Fruit fly (Drosophila melanogaster) whole organism, embryonic: ENCODE results near the gene CG42828.
A peak's percentile ranks its signal among the peaks of the same experiment; 100 is the strongest.

ENCODE experiments used
- ATbp ChIP-seq: fragments of 200-800 bp; sonication (Bioruptor generic); optimal IDR thresholded peaks from 2 replicates; lab custom pipeline; 2017; ENCODE audit warnings: missing biosample characterization, mild to moderate bottlenecking, missing genetic modification characterization, missing genetic modification reagents
- Ada2b ChIP-seq: fragments of 200-800 bp; sonication (Bioruptor generic); IDR thresholded peaks from 2 replicates; pipeline ENCODE4 v1.3.6; 2022; ENCODE audit warnings: missing biosample characterization, missing genetic modification characterization
- Bgb ChIP-seq: fragments of 200-800 bp; sonication (Bioruptor generic); IDR thresholded peaks from 2 replicates; pipeline ENCODE4 v1.3.6; 2022; ENCODE audit warnings: missing biosample characterization, missing genetic modification characterization; ENCODE audit not compliant: partially characterized antibody
- CG10431 ChIP-seq: fragments of 200-800 bp; sonication (Bioruptor generic); optimal IDR thresholded peaks from 3 replicates; lab custom pipeline; 2018; ENCODE audit warnings: missing biosample characterization, mild to moderate bottlenecking, missing genetic modification characterization
- CG11093 ChIP-seq: fragments of 200-800 bp; sonication (Bioruptor generic); IDR thresholded peaks from 3 replicates; pipeline ENCODE4 v1.3.6; 2022; ENCODE audit warnings: missing biosample characterization, missing genetic modification characterization
- CG11696 ChIP-seq: fragments of 200-800 bp; sonication (Bioruptor generic); IDR thresholded peaks from 2 replicates; pipeline ENCODE4 v1.3.6; 2022; ENCODE audit warnings: missing biosample characterization, missing genetic modification characterization
- CG13123 ChIP-seq: fragments of 200-800 bp; sonication (Bioruptor generic); optimal IDR thresholded peaks from 2 replicates; lab custom pipeline; 2016; ENCODE audit warnings: missing biosample characterization, missing genetic modification characterization
- CG14014 ChIP-seq: fragments of 200-800 bp; sonication (Bioruptor generic); IDR thresholded peaks from 2 replicates; pipeline ENCODE4 v1.3.6; 2022; ENCODE audit warnings: missing biosample characterization, missing genetic modification characterization
- CG1603 ChIP-seq: fragments of 200-800 bp; sonication (Bioruptor generic); optimal IDR thresholded peaks from 2 replicates; lab custom pipeline; 2019; ENCODE audit warnings: missing biosample characterization, mild to moderate bottlenecking, missing genetic modification characterization, moderate library complexity
- CG18476 ChIP-seq: fragments of 200-800 bp; sonication (Bioruptor generic); optimal IDR thresholded peaks from 2 replicates; lab custom pipeline; 2016; ENCODE audit warnings: missing biosample characterization, mild to moderate bottlenecking, missing genetic modification characterization
- CG2202 ChIP-seq: fragments of 200-800 bp; sonication (Bioruptor generic); optimal IDR thresholded peaks from 2 replicates; lab custom pipeline; 2018; ENCODE audit warnings: missing biosample characterization, mild to moderate bottlenecking, missing genetic modification characterization
- CG2678 ChIP-seq: fragments of 200-800 bp; sonication (Bioruptor generic); optimal IDR thresholded peaks from 3 replicates; lab custom pipeline; 2019; ENCODE audit warnings: missing biosample characterization, mild to moderate bottlenecking, missing genetic modification characterization, moderate library complexity
- CG2889 ChIP-seq: fragments of 200-800 bp; sonication (Bioruptor generic); IDR thresholded peaks from 3 replicates; pipeline ENCODE4 v1.3.6; 2022; ENCODE audit warnings: missing biosample characterization, missing genetic modification characterization
- CG31441 ChIP-seq: fragments of 200-800 bp; sonication (Bioruptor generic); IDR thresholded peaks from 2 replicates; pipeline ENCODE4 v1.3.6; 2022; ENCODE audit warnings: missing biosample characterization, missing genetic modification characterization
- CG32532 ChIP-seq: fragments of 200-800 bp; sonication (Bioruptor generic); IDR thresholded peaks from 2 replicates; pipeline ENCODE4 v1.3.6; 2022; ENCODE audit warnings: missing biosample characterization, missing genetic modification characterization
- CG4617 ChIP-seq: fragments of 200-800 bp; sonication (Bioruptor generic); optimal IDR thresholded peaks from 3 replicates; lab custom pipeline; 2016; ENCODE audit warnings: missing biosample characterization, missing genetic modification characterization, borderline replicate concordance
- CG7786 ChIP-seq: fragments of 200-800 bp; sonication (Bioruptor generic); optimal IDR thresholded peaks from 2 replicates; lab custom pipeline; 2016; ENCODE audit warnings: missing biosample characterization, missing genetic modification characterization
- CG8944 ChIP-seq: fragments of 200-800 bp; sonication (Bioruptor generic); optimal IDR thresholded peaks from 3 replicates; lab custom pipeline; 2016; ENCODE audit warnings: missing biosample characterization, missing genetic modification characterization
- CG9609 ChIP-seq: fragments of 200-800 bp; sonication (Bioruptor generic); optimal IDR thresholded peaks from 3 replicates; lab custom pipeline; 2016; ENCODE audit warnings: missing biosample characterization, missing genetic modification characterization
- D19A ChIP-seq: fragments of 200-800 bp; optimal IDR thresholded peaks from 3 replicates; lab custom pipeline; 2019; ENCODE audit warnings: missing biosample characterization, mild to moderate bottlenecking, missing genetic modification characterization, moderate library complexity
- Dad ChIP-seq: fragments of 200-800 bp; sonication (Bioruptor generic); optimal IDR thresholded peaks from 3 replicates; lab custom pipeline; 2016; ENCODE audit warnings: missing biosample characterization, missing genetic modification characterization
- Doc3 ChIP-seq: fragments of 200-800 bp; sonication (Bioruptor generic); IDR thresholded peaks from 3 replicates; pipeline ENCODE4 v1.3.6; 2022; ENCODE audit warnings: missing biosample characterization, missing genetic modification characterization; ENCODE audit not compliant: partially characterized antibody
- HLH3B ChIP-seq: fragments of 200-800 bp; sonication (Bioruptor generic); IDR thresholded peaks from 2 replicates; pipeline ENCODE4 v1.3.6; 2022; ENCODE audit warnings: missing biosample characterization, missing genetic modification characterization
- HLHmδ ChIP-seq: fragments of 200-800 bp; sonication (Bioruptor generic); optimal IDR thresholded peaks from 2 replicates; lab custom pipeline; 2018; ENCODE audit warnings: missing biosample characterization, mild to moderate bottlenecking, missing genetic modification characterization, moderate library complexity
- Kr ChIP-seq: fragments of 200-800 bp; sonication (Bioruptor generic); optimal IDR thresholded peaks from 2 replicates; lab custom pipeline; 2017; ENCODE audit warnings: missing biosample characterization, mild to moderate bottlenecking, missing genetic modification characterization
- Nf-YC ChIP-seq: fragments of 200-800 bp; optimal IDR thresholded peaks from 3 replicates; lab custom pipeline; 2019; ENCODE audit warnings: missing biosample characterization, mild to moderate bottlenecking, missing genetic modification characterization, moderate library complexity
- Opbp ChIP-seq: fragments of 200-800 bp; sonication (Bioruptor generic); IDR thresholded peaks from 3 replicates; pipeline ENCODE4 v1.3.6; 2022; ENCODE audit warnings: missing biosample characterization, missing genetic modification characterization; ENCODE audit not compliant: partially characterized antibody
- Optix ChIP-seq: fragments of 200-800 bp; sonication (Bioruptor generic); IDR thresholded peaks from 3 replicates; pipeline ENCODE4 v1.3.6; 2022; ENCODE audit warnings: missing biosample characterization, missing genetic modification characterization
- Ravus ChIP-seq: fragments of 200-800 bp; sonication (Bioruptor generic); IDR thresholded peaks from 2 replicates; pipeline ENCODE4 v1.3.6; 2022; ENCODE audit warnings: missing biosample characterization, missing genetic modification characterization
- chinmo ChIP-seq: fragments of 200-800 bp; sonication (Bioruptor generic); IDR thresholded peaks from 4 replicates; pipeline ENCODE4 v1.3.6; 2022; ENCODE audit warnings: missing biosample characterization, missing genetic modification characterization; ENCODE audit not compliant: partially characterized antibody
- crol ChIP-seq: fragments of 200-800 bp; sonication (Bioruptor generic); IDR thresholded peaks from 2 replicates; pipeline ENCODE4 v1.3.6; 2022; ENCODE audit warnings: missing biosample characterization, missing genetic modification characterization
- dmrt11E ChIP-seq: fragments of 200-800 bp; sonication (Bioruptor generic); optimal IDR thresholded peaks from 3 replicates; lab custom pipeline; 2018; ENCODE audit warnings: missing biosample characterization, mild to moderate bottlenecking, missing genetic modification characterization, moderate library complexity
- dmrt99B ChIP-seq: fragments of 200-800 bp; sonication (Bioruptor generic); optimal IDR thresholded peaks from 2 replicates; lab custom pipeline; 2018; ENCODE audit warnings: missing biosample characterization, mild to moderate bottlenecking, missing genetic modification characterization, moderate library complexity
- ems ChIP-seq: fragments of 200-800 bp; sonication (Bioruptor generic); optimal IDR thresholded peaks from 3 replicates; lab custom pipeline; 2016; ENCODE audit warnings: missing biosample characterization, missing genetic modification characterization
- fd96Cb ChIP-seq: fragments of 200-800 bp; sonication (Bioruptor generic); optimal IDR thresholded peaks from 2 replicates; lab custom pipeline; 2018; ENCODE audit warnings: missing biosample characterization, mild to moderate bottlenecking, missing genetic modification characterization, moderate library complexity
- gem ChIP-seq: fragments of 200-800 bp; sonication (Bioruptor generic); optimal IDR thresholded peaks from 2 replicates; lab custom pipeline; 2019; ENCODE audit warnings: missing biosample characterization, mild to moderate bottlenecking, missing genetic modification characterization, moderate library complexity
- gsb ChIP-seq: fragments of 200-800 bp; sonication (Bioruptor generic); IDR thresholded peaks from 2 replicates; pipeline ENCODE4 v1.3.6; 2022; ENCODE audit warnings: missing biosample characterization, missing genetic modification characterization
- kay ChIP-seq: fragments of 200-800 bp; sonication (Bioruptor generic); optimal IDR thresholded peaks from 2 replicates; lab custom pipeline; 2016; ENCODE audit warnings: missing biosample characterization, missing genetic modification characterization
- ken ChIP-seq: fragments of 200-800 bp; sonication (Bioruptor generic); IDR thresholded peaks from 3 replicates; pipeline ENCODE4 v1.3.6; 2022; ENCODE audit warnings: missing biosample characterization, missing genetic modification characterization
- lilli ChIP-seq: fragments of 200-800 bp; sonication (Bioruptor generic); optimal IDR thresholded peaks from 3 replicates; lab custom pipeline; 2016; ENCODE audit warnings: missing biosample characterization, missing genetic modification characterization
- lmd ChIP-seq: fragments of 200-800 bp; sonication (Bioruptor generic); IDR thresholded peaks from 2 replicates; pipeline ENCODE4 v1.3.6; 2022; ENCODE audit warnings: missing biosample characterization, missing genetic modification characterization
- luna ChIP-seq: fragments of 200-800 bp; sonication (Bioruptor generic); optimal IDR thresholded peaks from 2 replicates; lab custom pipeline; 2016; ENCODE audit warnings: missing biosample characterization, missing genetic modification characterization
- mld ChIP-seq: fragments of 200-800 bp; sonication (Bioruptor generic); IDR thresholded peaks from 3 replicates; pipeline ENCODE4 v1.3.6; 2022; ENCODE audit warnings: missing biosample characterization, missing genetic modification characterization; ENCODE audit not compliant: partially characterized antibody
- phol ChIP-seq: fragments of 200-800 bp; sonication (Bioruptor generic); optimal IDR thresholded peaks from 3 replicates; lab custom pipeline; 2018; ENCODE audit warnings: missing biosample characterization, mild to moderate bottlenecking, missing genetic modification characterization, moderate library complexity
- pita ChIP-seq: fragments of 200-800 bp; sonication (Bioruptor generic); optimal IDR thresholded peaks from 2 replicates; lab custom pipeline; 2017; ENCODE audit warnings: missing biosample characterization, mild to moderate bottlenecking, missing genetic modification characterization
- row ChIP-seq: fragments of 200-800 bp; sonication (Bioruptor generic); IDR thresholded peaks from 3 replicates; pipeline ENCODE4 v1.3.6; 2022; ENCODE audit warnings: missing biosample characterization, missing genetic modification characterization
- sens ChIP-seq: fragments of 200-800 bp; sonication (Bioruptor generic); peaks from one replicate; lab custom pipeline; 2016; ENCODE audit warnings: missing biosample characterization, missing genetic modification characterization
- sim ChIP-seq: fragments of 200-800 bp; sonication (Bioruptor generic); IDR thresholded peaks from 2 replicates; pipeline ENCODE4 v1.3.6; 2022; ENCODE audit warnings: missing biosample characterization, missing genetic modification characterization
- slbo ChIP-seq: fragments of 200-800 bp; sonication (Bioruptor generic); IDR thresholded peaks from 2 replicates; pipeline ENCODE4 v1.3.6; 2022; ENCODE audit warnings: missing biosample characterization, missing genetic modification characterization
- zen ChIP-seq: fragments of 200-800 bp; sonication (Bioruptor generic); optimal IDR thresholded peaks from 3 replicates; lab custom pipeline; 2018; ENCODE audit warnings: missing biosample characterization, mild to moderate bottlenecking, missing genetic modification characterization, moderate library complexity
- zfh1 ChIP-seq: fragments of 200-800 bp; sonication (Bioruptor generic); IDR thresholded peaks from 3 replicates; pipeline ENCODE4 v1.3.6; 2022; ENCODE audit warnings: missing biosample characterization, missing genetic modification characterization

Gene CG42828

DNA sequence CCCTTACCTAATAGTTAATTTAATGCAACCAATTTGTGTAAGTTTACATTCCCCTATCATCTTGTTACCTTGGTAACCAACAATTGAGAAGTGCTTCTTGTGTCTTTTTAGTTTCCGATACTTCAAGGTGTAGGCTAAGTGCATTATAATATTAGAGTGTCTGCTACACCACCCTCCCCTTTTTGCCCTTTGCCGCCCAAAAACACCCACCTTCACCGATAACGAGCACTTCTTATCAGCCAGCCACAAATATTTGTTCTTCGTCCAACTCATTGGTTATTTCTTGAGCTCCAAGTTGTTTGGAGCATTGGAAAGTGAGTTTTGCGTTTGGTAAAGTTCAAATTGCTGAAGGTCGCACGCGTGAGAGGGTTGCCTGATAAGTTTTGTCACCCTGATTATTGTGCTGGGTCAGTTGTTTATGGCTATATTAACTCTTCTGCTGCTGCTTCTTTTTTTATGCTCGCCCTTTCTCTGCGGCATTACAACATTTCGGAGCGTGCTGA is 41.6 kb upstream of the CG42828 start (continued):
- TF ChIP-seq chinmo (GFP tag; lab: Robert Waterston, UW) = no peak
- TF ChIP-seq row (GFP tag; lab: Robert Waterston, UW) = peak; percentile 48
- TF ChIP-seq slbo (GFP tag; lab: Robert Waterston, UW) = peak; percentile 30; the same call in 1 of the 2 replicates
- TF ChIP-seq Opbp (GFP tag; lab: Robert Waterston, UW) = no peak
- peak; percentile 26 for TF ChIP-seq sens (GFP tag; lab: Kevin White, UChicago)
- TF ChIP-seq mld = no peak
- TF ChIP-seq CG11696 = peak; percentile 16; the same call in 1 of the 2 replicates
- 0 out of 3 replicates have a peak, but pooled peaks have one; percentile 32 for TF ChIP-seq CG2889
- no peak for TF ChIP-seq gsb (GFP tag; lab: Robert Waterston, UW)
- TF ChIP-seq CG18476 (GFP tag; lab: Kevin White, UChicago) = peak; percentile 77
- no peak for TF ChIP-seq CG4617 (GFP tag; lab: Kevin White, UChicago)
- peak; percentile 17; the same call in 1 of the 2 replicates for TF ChIP-seq HLH3B (GFP tag; lab: Robert Waterston, UW)
- no peak for TF ChIP-seq dmrt99B (tag; lab: Kevin White, UChicago)
- no peak for TF ChIP-seq CG10431
- no peak for TF ChIP-seq ATbp (GFP tag; lab: Kevin White, UChicago)
- TF ChIP-seq Doc3 (GFP tag; lab: Robert Waterston, UW) = no peak
- TF ChIP-seq CG8944 = peak; percentile 2
- peak; percentile 14 for TF ChIP-seq lilli (GFP tag; lab: Kevin White, UChicago)
- no peak for TF ChIP-seq CG31441 (GFP tag; lab: Robert Waterston, UW)
- no peak for TF ChIP-seq Kr (GFP tag; lab: Kevin White, UChicago)
- TF ChIP-seq Nf-YC (tag; lab: Kevin White, UChicago) = no peak
- no peak for TF ChIP-seq zfh1 (GFP tag; lab: Robert Waterston, UW)
- peak; percentile 69 for TF ChIP-seq crol (GFP tag; lab: Robert Waterston, UW)
- no peak for TF ChIP-seq dmrt11E (tag; lab: Kevin White, UChicago)
- no peak for TF ChIP-seq CG13123 (GFP tag; lab: Kevin White, UChicago)
- no peak for TF ChIP-seq phol (tag; lab: Kevin White, UChicago)
- TF ChIP-seq kay (GFP tag; lab: Kevin White, UChicago) = no peak
- no peak for TF ChIP-seq fd96Cb (tag; lab: Kevin White, UChicago)
- no peak for TF ChIP-seq Optix (GFP tag; lab: Robert Waterston, UW)
- no peak for TF ChIP-seq sim (GFP tag; lab: Robert Waterston, UW)
- TF ChIP-seq pita = no peak
- TF ChIP-seq D19A (tag; lab: Kevin White, UChicago) = peak; percentile 95
- peak; percentile 29 for TF ChIP-seq CG2678
- no peak for TF ChIP-seq Dad (GFP tag; lab: Kevin White, UChicago)
- TF ChIP-seq CG7786 (GFP tag; lab: Kevin White, UChicago) = no peak
- TF ChIP-seq CG32532 (GFP tag; lab: Robert Waterston, UW) = peak; percentile 40; the same call in 1 of the 2 replicates
- TF ChIP-seq CG14014 (GFP tag; lab: Robert Waterston, UW) = no peak
- TF ChIP-seq HLHmδ = peak; percentile 56
- peak; percentile 28 for TF ChIP-seq gem (tag; lab: Kevin White, UChicago)
- no peak for TF ChIP-seq zen (tag; lab: Kevin White, UChicago)
- TF ChIP-seq CG11093 (GFP tag; lab: Robert Waterston, UW) = no peak
- TF ChIP-seq CG2202 (tag; lab: Kevin White, UChicago) = no peak
- TF ChIP-seq luna (GFP tag; lab: Kevin White, UChicago) = no peak
- TF ChIP-seq CG1603 (tag; lab: Kevin White, UChicago) = peak; percentile 45
- TF ChIP-seq ems (GFP tag; lab: Kevin White, UChicago) = no peak
- TF ChIP-seq CG9609 (GFP tag; lab: Kevin White, UChicago) = peak; percentile 13
- TF ChIP-seq Ravus (GFP tag; lab: Robert Waterston, UW) = no peak
- peak; percentile 69; the same call in 1 of the 3 replicates for TF ChIP-seq ken (GFP tag; lab: Robert Waterston, UW)
- TF ChIP-seq Bgb = 0 out of 2 replicates have a peak, but pooled peaks have one; percentile 28
- peak; percentile 42 for TF ChIP-seq lmd (GFP tag; lab: Robert Waterston, UW)
- TF ChIP-seq Ada2b (GFP tag; lab: Robert Waterston, UW) = peak; percentile 19; the same call in 1 of the 2 replicates
